Worm (Caenorhabditis elegans): ENCODE data around the gene try-11.

The try-11 gene

ce11 chrV:7451421-7451820, at the start of gene try-11:
Gene try-11 (plus strand): TSS chrV:7451721.
- TF ChIP-seq sox-4 (tag; optimal IDR thresholded peaks at IDR 0.05) = no peak
- TF ChIP-seq mep-1 (tag; optimal IDR thresholded peaks at IDR 0.05) = no peak
- TF ChIP-seq efl-1 (optimal IDR thresholded peaks at IDR 0.05) = no peak
- TF ChIP-seq efl-1 (GFP tag; optimal IDR thresholded peaks at IDR 0.05 in 1 of 2) = peak in 1 of 2 experiments; percentile 24

DNA sequence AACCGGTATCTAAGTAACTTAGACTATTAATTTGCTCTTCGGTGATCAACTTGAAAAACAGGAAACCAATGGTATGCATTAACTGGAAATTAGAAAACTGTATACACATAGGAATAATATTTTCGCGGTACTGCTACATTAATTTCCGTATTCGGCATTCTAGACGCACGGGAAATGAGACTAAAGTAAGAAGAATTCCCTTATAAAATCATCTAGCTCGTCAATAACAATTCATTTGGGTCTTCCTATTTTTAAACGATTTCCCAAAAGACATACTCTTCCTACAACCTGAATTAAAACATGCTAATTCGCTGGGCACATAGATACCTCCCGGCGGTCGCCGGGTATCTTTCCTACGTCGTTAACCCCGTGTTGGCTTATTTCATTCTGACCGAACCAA, 49.2 kb upstream of the try-11 start, which contains the start of gene srj-13:
srj-13 (plus strand) TSS at position 301 of the 400 bp plus-strand sequence.
- TF ChIP-seq sptf-1 (tag; optimal IDR thresholded peaks at IDR 0.05) (no peak), C34B4.2 (tag; optimal IDR thresholded peaks at IDR 0.05) (no peak), elt-2 (tag; optimal IDR thresholded peaks at IDR 0.05) (no peak), unc-98 (GFP tag; IDR thresholded peaks at IDR 0.05) (no peak), lsy-2 (tag; optimal IDR thresholded peaks at IDR 0.05) (no peak), mep-1 (tag; optimal IDR thresholded peaks at IDR 0.05) (no peak), nhr-19 (GFP tag; conservative IDR thresholded peaks at IDR 0.05) (no peak), Y116A8C.19 (tag; optimal IDR thresholded peaks at IDR 0.05; ENCODE audit: borderline replicate concordance) (no peak), ceh-82 (tag; optimal IDR thresholded peaks at IDR 0.05) (no peak), fkh-10 (GFP tag; optimal IDR thresholded peaks at IDR 0.05) (no peak), C04F5.9 (tag; optimal IDR thresholded peaks at IDR 0.05) (no peak), ceh-88 (GFP tag; IDR thresholded peaks at IDR 0.05) (no peak), lir-3 (tag; optimal IDR thresholded peaks at IDR 0.05; ENCODE audit: poor library complexity) (no peak), lin-15B (tag; optimal IDR thresholded peaks at IDR 0.05) (no peak), hpl-2 (GFP tag; optimal IDR thresholded peaks at IDR 0.05) (no peak), sox-4 (tag; optimal IDR thresholded peaks at IDR 0.05) (no peak)

DNA sequence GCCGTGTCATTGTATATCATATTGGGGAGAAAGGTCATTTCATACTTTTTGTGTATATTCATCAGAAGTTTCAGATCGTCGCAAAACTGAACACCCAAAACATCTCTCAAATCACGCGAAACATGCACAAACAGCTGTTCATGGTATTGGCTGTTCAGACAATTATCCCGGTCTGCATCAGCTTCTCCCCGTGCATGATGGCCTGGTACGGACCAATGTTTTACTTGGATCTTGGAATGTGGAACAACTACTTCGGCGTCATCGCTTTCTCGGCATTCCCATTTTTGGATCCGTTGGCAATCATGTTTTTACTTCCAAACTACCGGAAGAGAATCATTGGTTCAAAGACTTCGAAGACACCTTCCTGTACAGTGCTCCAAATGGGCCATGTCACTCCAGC, 48.0 kb upstream of the try-11 start:
- TF ChIP-seq lin-39 (tag; optimal IDR thresholded peaks at IDR 0.05) (no peak), lin-35 (GFP tag; optimal IDR thresholded peaks at IDR 0.05) (no peak), C34B4.2 (tag; optimal IDR thresholded peaks at IDR 0.05) (no peak), elt-3 (tag; optimal IDR thresholded peaks at IDR 0.05) (no peak), nhr-90 (tag; optimal IDR thresholded peaks at IDR 0.05; ENCODE audit: poor library complexity) (no peak), unc-62 (GFP tag; optimal IDR thresholded peaks at IDR 0.05) (no peak), nhr-76 (tag; optimal IDR thresholded peaks at IDR 0.05) (no peak), hlh-4 (tag; optimal IDR thresholded peaks at IDR 0.05) (no peak), aly-2 (tag; optimal IDR thresholded peaks at IDR 0.05) (no peak), hlh-17 (GFP tag; optimal IDR thresholded peaks at IDR 0.05; ENCODE audit: borderline replicate concordance) (no peak), nhr-237 (tag; optimal IDR thresholded peaks at IDR 0.05) (no peak), blmp-1 (tag; optimal IDR thresholded peaks at IDR 0.05) (no peak), ceh-63 (GFP tag; optimal IDR thresholded peaks at IDR 0.05) (no peak)

- TF ChIP-seq ets-5 (GFP tag; IDR thresholded peaks at IDR 0.05) (no peak), efl-1 (optimal IDR thresholded peaks at IDR 0.05) (no peak), efl-1 (GFP tag; optimal IDR thresholded peaks at IDR 0.05 in 1 of 2) (no peak), C34B4.2 (tag; optimal IDR thresholded peaks at IDR 0.05) (no peak), egl-13 (tag; optimal IDR thresholded peaks at IDR 0.05) (no peak), pqm-1 (tag; optimal IDR thresholded peaks at IDR 0.05) (no peak), efl-3 (GFP tag; optimal IDR thresholded peaks at IDR 0.05) (no peak), unc-130 (tag; optimal IDR thresholded peaks at IDR 0.05) (no peak), fkh-8 (tag; optimal IDR thresholded peaks at IDR 0.05) (no peak), zag-1 (tag; optimal IDR thresholded peaks at IDR 0.05) (no peak)
These were observed 43.0 kb upstream of the try-11 start, which contains the start of gene srt-6 for ce11 chrV:7408520-7408919. Gene srt-6 (minus strand): TSS chrV:7408814.

Measured in whole organism, L1 larva.